Worm (Caenorhabditis elegans): ENCODE data around the gene F32D8.15.

ce11 chrV:10889774-10890173, 14.1 kb upstream of the F32D8.15 start:
- TF ChIP-seq blmp-1 (tag; optimal IDR thresholded peaks at IDR 0.05): no peak
- TF ChIP-seq swsn-7 (tag; optimal IDR thresholded peaks at IDR 0.05): no peak
